In genomic region chrX:16781055-16781454, dm6 we compare ENCODE assay signal across 1 fruit fly cellular context.
A peak's percentile ranks its signal among the peaks of the same experiment; 100 is the strongest.
TF ChIP-seq lines count a peak whose summit lies in the region.

No protein-coding gene starts in this region.

TF ChIP-seq in whole organism, embryonic, 481 proteins besides CTCF, POLR2A, EP300 and RAD21 (continued from another document and continues in another):
- TF ChIP-seq CG3281 (GFP tag; optimal IDR thresholded peaks at IDR 0.05; lab: Kevin White, UChicago) = peak; percentile 53
- no peak for TF ChIP-seq bbx (GFP tag; IDR thresholded peaks at IDR 0.05; lab: Robert Waterston, UW; ENCODE audit: partially characterized antibody)
- TF ChIP-seq BEAF-32 (GFP tag; optimal IDR thresholded peaks at IDR 0.05; lab: Kevin White, UChicago) = no peak
- no peak for TF ChIP-seq CG32772 (GFP tag; IDR thresholded peaks at IDR 0.05; lab: Robert Waterston, UW)
- peak; percentile 21; the same call in 1 of the 2 replicates for TF ChIP-seq CG9215 (GFP tag; IDR thresholded peaks at IDR 0.05; lab: Robert Waterston, UW)
- TF ChIP-seq B-H2 (GFP tag; optimal IDR thresholded peaks at IDR 0.05; lab: Kevin White, UChicago) = no peak
- peak; percentile 51 for TF ChIP-seq CG15269 (tag; optimal IDR thresholded peaks at IDR 0.05; lab: Kevin White, UChicago)
- TF ChIP-seq CG11723 (GFP tag; optimal IDR thresholded peaks at IDR 0.05; lab: Kevin White, UChicago) = no peak
- peak; percentile 6 for TF ChIP-seq CG8089 (GFP tag; optimal IDR thresholded peaks at IDR 0.05; lab: Kevin White, UChicago)
- no peak for TF ChIP-seq twi (tag; optimal IDR thresholded peaks at IDR 0.05; lab: Kevin White, UChicago)
- no peak for TF ChIP-seq Poxn (GFP tag; IDR thresholded peaks at IDR 0.05; lab: Robert Waterston, UW)
- no peak for TF ChIP-seq Dfd (GFP tag; optimal IDR thresholded peaks at IDR 0.05; lab: Kevin White, UChicago)
- peak; percentile 17 for TF ChIP-seq fu2 (GFP tag; optimal IDR thresholded peaks at IDR 0.05; lab: Kevin White, UChicago)
- TF ChIP-seq ci (GFP tag; IDR thresholded peaks at IDR 0.05; lab: Robert Waterston, UW) = 0 out of 3 replicates have a peak, but pooled peaks have one; percentile 21
- no peak for TF ChIP-seq CG34224 (GFP tag; IDR thresholded peaks at IDR 0.05; lab: Robert Waterston, UW; ENCODE audit: partially characterized antibody)
- TF ChIP-seq MTF-1 (GFP tag; optimal IDR thresholded peaks at IDR 0.05; lab: Kevin White, UChicago; ENCODE audit: borderline replicate concordance) = no peak
- TF ChIP-seq Ada2b (GFP tag; IDR thresholded peaks at IDR 0.05; lab: Robert Waterston, UW) = no peak; the same call in 1 of the 2 replicates
- no peak for TF ChIP-seq wor (GFP tag; IDR thresholded peaks at IDR 0.05; lab: Robert Waterston, UW)
- no peak for TF ChIP-seq CG12299 (tag; optimal IDR thresholded peaks at IDR 0.05; lab: Kevin White, UChicago)
- TF ChIP-seq CG9876 (GFP tag; optimal IDR thresholded peaks at IDR 0.05; lab: Kevin White, UChicago) = no peak
- no peak for TF ChIP-seq CG5180 (GFP tag; optimal IDR thresholded peaks at IDR 0.05; lab: Kevin White, UChicago)
- TF ChIP-seq CG12071 (GFP tag; optimal IDR thresholded peaks at IDR 0.05; lab: Kevin White, UChicago) = peak; percentile 13
- no peak for TF ChIP-seq wdn (GFP tag; IDR thresholded peaks at IDR 0.05; lab: Robert Waterston, UW)
- TF ChIP-seq Dbx (GFP tag; IDR thresholded peaks at IDR 0.05; lab: Robert Waterston, UW) = 0 out of 3 replicates have a peak, but pooled peaks have one; percentile 47
- TF ChIP-seq NK7.1 (GFP tag; optimal IDR thresholded peaks at IDR 0.05; lab: Kevin White, UChicago) = no peak
- TF ChIP-seq CG3407 (GFP tag; optimal IDR thresholded peaks at IDR 0.05; lab: Kevin White, UChicago) = no peak
- TF ChIP-seq C15 (GFP tag; IDR thresholded peaks at IDR 0.05; lab: Robert Waterston, UW) = no peak
- no peak for TF ChIP-seq tx (GFP tag; optimal IDR thresholded peaks at IDR 0.05; lab: Kevin White, UChicago)
- TF ChIP-seq CG8290 (GFP tag; optimal IDR thresholded peaks at IDR 0.05; lab: Kevin White, UChicago) = no peak
- TF ChIP-seq CG8290 (tag; optimal IDR thresholded peaks at IDR 0.05; lab: Kevin White, UChicago) = peak in 1 of 2 experiments; percentile 69
- no peak for TF ChIP-seq Hr3 (GFP tag; optimal IDR thresholded peaks at IDR 0.05; lab: Kevin White, UChicago)
- no peak for TF ChIP-seq h (optimal IDR thresholded peaks at IDR 0.05; lab: Kevin White, UChicago)
- TF ChIP-seq CG7745 (tag; optimal IDR thresholded peaks at IDR 0.05; lab: Kevin White, UChicago) = no peak
- TF ChIP-seq salm (tag; optimal IDR thresholded peaks at IDR 0.05; lab: Kevin White, UChicago) = no peak
- no peak for TF ChIP-seq Gug (GFP tag; IDR thresholded peaks at IDR 0.05; lab: Robert Waterston, UW)
- TF ChIP-seq row (GFP tag; IDR thresholded peaks at IDR 0.05; lab: Robert Waterston, UW) = peak; percentile 32; the same call in 1 of the 3 replicates
- TF ChIP-seq HmgZ (tag; optimal IDR thresholded peaks at IDR 0.05; lab: Kevin White, UChicago) = no peak
- no peak for TF ChIP-seq Lpt (GFP tag; optimal IDR thresholded peaks at IDR 0.05; lab: Kevin White, UChicago)
- peak; percentile 58 for TF ChIP-seq lab (GFP tag; optimal IDR thresholded peaks at IDR 0.05; lab: Kevin White, UChicago)
- TF ChIP-seq lilli (GFP tag; optimal IDR thresholded peaks at IDR 0.05; lab: Kevin White, UChicago) = peak; percentile 38
- TF ChIP-seq Dll (GFP tag; IDR thresholded peaks at IDR 0.05; lab: Robert Waterston, UW; ENCODE audit: partially characterized antibody) = no peak
- no peak for TF ChIP-seq sug (tag; optimal IDR thresholded peaks at IDR 0.05; lab: Kevin White, UChicago)
- TF ChIP-seq CG11093 (GFP tag; IDR thresholded peaks at IDR 0.05; lab: Robert Waterston, UW) = no peak
- TF ChIP-seq toy (GFP tag; IDR thresholded peaks at IDR 0.05; lab: Robert Waterston, UW) = no peak
- TF ChIP-seq CG31224 (GFP tag; IDR thresholded peaks at IDR 0.05; lab: Robert Waterston, UW) = no peak
- no peak for TF ChIP-seq kni (GFP tag; optimal IDR thresholded peaks at IDR 0.05; lab: Kevin White, UChicago)
- no peak for TF ChIP-seq run (tag; optimal IDR thresholded peaks at IDR 0.05; lab: Kevin White, UChicago)
- TF ChIP-seq gsb-n (tag; optimal IDR thresholded peaks at IDR 0.05; lab: Kevin White, UChicago) = no peak
- peak; percentile 24 for TF ChIP-seq Side (GFP tag; optimal IDR thresholded peaks at IDR 0.05; lab: Kevin White, UChicago)
- TF ChIP-seq emc (GFP tag; optimal IDR thresholded peaks at IDR 0.05; lab: Kevin White, UChicago) = no peak
- TF ChIP-seq CG42726 (GFP tag; IDR thresholded peaks at IDR 0.05; lab: Robert Waterston, UW; ENCODE audit: partially characterized antibody) = no peak
- TF ChIP-seq yki (optimal IDR thresholded peaks at IDR 0.05; lab: Kevin White, UChicago) = no peak
- TF ChIP-seq HHEX (GFP tag; optimal IDR thresholded peaks at IDR 0.05; lab: Kevin White, UChicago) = peak; percentile 29
- no peak for TF ChIP-seq Aef1 (GFP tag; IDR thresholded peaks at IDR 0.05; lab: Robert Waterston, UW)
- 0 out of 2 replicates have a peak, but pooled peaks have one; percentile 25 for TF ChIP-seq Drgx (GFP tag; IDR thresholded peaks at IDR 0.05; lab: Robert Waterston, UW)
- no peak for TF ChIP-seq CG2199 (GFP tag; IDR thresholded peaks at IDR 0.05; lab: Robert Waterston, UW)
- peak; percentile 13 for TF ChIP-seq her (GFP tag; optimal IDR thresholded peaks at IDR 0.05; lab: Kevin White, UChicago)
- no peak for TF ChIP-seq nerfin-2 (GFP tag; IDR thresholded peaks at IDR 0.05; lab: Robert Waterston, UW; ENCODE audit: partially characterized antibody)
- TF ChIP-seq CG17186 (GFP tag; optimal IDR thresholded peaks at IDR 0.05; lab: Kevin White, UChicago) = no peak
- peak; percentile 90 for TF ChIP-seq Ets65A (GFP tag; lab: Kevin White, UChicago)
- 0 out of 2 replicates have a peak, but pooled peaks have one; percentile 41 for TF ChIP-seq cas (GFP tag; IDR thresholded peaks at IDR 0.05; lab: Robert Waterston, UW)
- TF ChIP-seq sima (GFP tag; optimal IDR thresholded peaks at IDR 0.05; lab: Kevin White, UChicago) = no peak
- TF ChIP-seq Scr (GFP tag; IDR thresholded peaks at IDR 0.05; lab: Robert Waterston, UW; ENCODE audit: partially characterized antibody) = no peak
- no peak for TF ChIP-seq stc (GFP tag; IDR thresholded peaks at IDR 0.05; lab: Robert Waterston, UW)
- TF ChIP-seq luna (GFP tag; optimal IDR thresholded peaks at IDR 0.05; lab: Kevin White, UChicago) = no peak
- TF ChIP-seq Fer3 (tag; optimal IDR thresholded peaks at IDR 0.05; lab: Kevin White, UChicago) = peak; percentile 19
- TF ChIP-seq CG30403 (GFP tag; optimal IDR thresholded peaks at IDR 0.05; lab: Kevin White, UChicago) = peak; percentile 6
- TF ChIP-seq dmrt11E (tag; optimal IDR thresholded peaks at IDR 0.05; lab: Kevin White, UChicago) = no peak
- no peak for TF ChIP-seq bsh (GFP tag; optimal IDR thresholded peaks at IDR 0.05; lab: Kevin White, UChicago)
- TF ChIP-seq disco-r (GFP tag; optimal IDR thresholded peaks at IDR 0.05; lab: Kevin White, UChicago) = no peak
- TF ChIP-seq CG8281 (tag; optimal IDR thresholded peaks at IDR 0.05; lab: Kevin White, UChicago) = no peak
- no peak for TF ChIP-seq Optix (GFP tag; IDR thresholded peaks at IDR 0.05; lab: Robert Waterston, UW)
- TF ChIP-seq CG6683 (GFP tag; optimal IDR thresholded peaks at IDR 0.05; lab: Kevin White, UChicago) = no peak
- TF ChIP-seq CG6175 (GFP tag; IDR thresholded peaks at IDR 0.05; lab: Robert Waterston, UW) = no peak
- TF ChIP-seq Mrtf (GFP tag; IDR thresholded peaks at IDR 0.05; lab: Robert Waterston, UW) = no peak
- TF ChIP-seq CG12219 (GFP tag; optimal IDR thresholded peaks at IDR 0.05; lab: Kevin White, UChicago) = peak; percentile 3
- peak; percentile 59 for TF ChIP-seq Atf6 (GFP tag; IDR thresholded peaks at IDR 0.05; lab: Robert Waterston, UW)
- no peak for TF ChIP-seq vvl (GFP tag; IDR thresholded peaks at IDR 0.05; lab: Robert Waterston, UW)
- TF ChIP-seq CG13424 (tag; optimal IDR thresholded peaks at IDR 0.05; lab: Kevin White, UChicago) = no peak
- no peak for TF ChIP-seq CG43689 (GFP tag; IDR thresholded peaks at IDR 0.05; lab: Robert Waterston, UW)
- no peak for TF ChIP-seq Hmx (GFP tag; optimal IDR thresholded peaks at IDR 0.05; lab: Kevin White, UChicago)
- peak; percentile 11 for TF ChIP-seq CG2712 (tag; optimal IDR thresholded peaks at IDR 0.05; lab: Kevin White, UChicago)
- TF ChIP-seq ac (GFP tag; optimal IDR thresholded peaks at IDR 0.05; lab: Kevin White, UChicago) = no peak
- TF ChIP-seq D (optimal IDR thresholded peaks at IDR 0.05; lab: Kevin White, UChicago) = no peak
- TF ChIP-seq D (GFP tag; optimal IDR thresholded peaks at IDR 0.05; lab: Kevin White, UChicago) = no peak
- no peak for TF ChIP-seq CG4707 (GFP tag; optimal IDR thresholded peaks at IDR 0.05; lab: Kevin White, UChicago)
- TF ChIP-seq phol (tag; optimal IDR thresholded peaks at IDR 0.05; lab: Kevin White, UChicago) = peak; percentile 11
- no peak for TF ChIP-seq pho (GFP tag; optimal IDR thresholded peaks at IDR 0.05; lab: Kevin White, UChicago)
- no peak for TF ChIP-seq CG16779 (GFP tag; IDR thresholded peaks at IDR 0.05; lab: Robert Waterston, UW)
- no peak for TF ChIP-seq HLH3B (GFP tag; IDR thresholded peaks at IDR 0.05; lab: Robert Waterston, UW)
- no peak for TF ChIP-seq CrebB (tag; optimal IDR thresholded peaks at IDR 0.05; lab: Kevin White, UChicago)
- no peak for TF ChIP-seq Sox100B (GFP tag; optimal IDR thresholded peaks at IDR 0.05; lab: Kevin White, UChicago)
- no peak for TF ChIP-seq CG31388 (GFP tag; optimal IDR thresholded peaks at IDR 0.05; lab: Kevin White, UChicago)
- TF ChIP-seq Kr (GFP tag; optimal IDR thresholded peaks at IDR 0.05; lab: Kevin White, UChicago) = no peak
- TF ChIP-seq tna (GFP tag; IDR thresholded peaks at IDR 0.05; lab: Robert Waterston, UW; ENCODE audit: partially characterized antibody) = no peak
- no peak for TF ChIP-seq D19B (GFP tag; optimal IDR thresholded peaks at IDR 0.05; lab: Kevin White, UChicago)
- TF ChIP-seq Hmr (GFP tag; optimal IDR thresholded peaks at IDR 0.05; lab: Kevin White, UChicago) = peak; percentile 15
- TF ChIP-seq CG3726 (GFP tag; IDR thresholded peaks at IDR 0.05; lab: Robert Waterston, UW) = no peak
- no peak for TF ChIP-seq zf30C (GFP tag; optimal IDR thresholded peaks at IDR 0.05; lab: Kevin White, UChicago)
- TF ChIP-seq caup (GFP tag; optimal IDR thresholded peaks at IDR 0.05; lab: Kevin White, UChicago; ENCODE audit: severe bottlenecking) = peak; percentile 34
- TF ChIP-seq CG3847 (GFP tag; IDR thresholded peaks at IDR 0.05; lab: Robert Waterston, UW) = peak; percentile 50
- no peak for TF ChIP-seq hb (GFP tag; IDR thresholded peaks at IDR 0.05; lab: Robert Waterston, UW; ENCODE audit: partially characterized antibody)
- TF ChIP-seq cg (GFP tag; optimal IDR thresholded peaks at IDR 0.05; lab: Kevin White, UChicago) = no peak
- TF ChIP-seq HLH54F (GFP tag; optimal IDR thresholded peaks at IDR 0.05; lab: Kevin White, UChicago) = peak; percentile 23
- TF ChIP-seq CG13296 (GFP tag; optimal IDR thresholded peaks at IDR 0.05; lab: Kevin White, UChicago) = no peak
- no peak for TF ChIP-seq CG1792 (GFP tag; optimal IDR thresholded peaks at IDR 0.05; lab: Kevin White, UChicago)
- no peak for TF ChIP-seq Asciz (GFP tag; optimal IDR thresholded peaks at IDR 0.05; lab: Kevin White, UChicago)
- no peak for TF ChIP-seq CG11085 (GFP tag; IDR thresholded peaks at IDR 0.05; lab: Robert Waterston, UW)
- TF ChIP-seq scrt (GFP tag; optimal IDR thresholded peaks at IDR 0.05; lab: Kevin White, UChicago) = peak; percentile 16
- no peak for TF ChIP-seq Opbp (GFP tag; IDR thresholded peaks at IDR 0.05; lab: Robert Waterston, UW; ENCODE audit: partially characterized antibody)
- no peak for TF ChIP-seq nom (GFP tag; optimal IDR thresholded peaks at IDR 0.05; lab: Kevin White, UChicago)
- TF ChIP-seq HLHmδ (GFP tag; optimal IDR thresholded peaks at IDR 0.05; lab: Kevin White, UChicago) = no peak
- TF ChIP-seq CG11696 (GFP tag; IDR thresholded peaks at IDR 0.05; lab: Robert Waterston, UW) = peak; percentile 19; the same call in 1 of the 2 replicates
- no peak for TF ChIP-seq Atf3 (GFP tag; optimal IDR thresholded peaks at IDR 0.05; lab: Kevin White, UChicago)
- no peak for TF ChIP-seq zfh1 (GFP tag; IDR thresholded peaks at IDR 0.05; lab: Robert Waterston, UW)
- TF ChIP-seq chn (GFP tag; optimal IDR thresholded peaks at IDR 0.05; lab: Kevin White, UChicago) = peak; percentile 35
- peak; percentile 4 for TF ChIP-seq shn (GFP tag; optimal IDR thresholded peaks at IDR 0.05; lab: Kevin White, UChicago)
- TF ChIP-seq Xrp1 (GFP tag; IDR thresholded peaks at IDR 0.05; lab: Robert Waterston, UW) = no peak
- no peak for TF ChIP-seq unc-4 (GFP tag; IDR thresholded peaks at IDR 0.05; lab: Robert Waterston, UW; ENCODE audit: partially characterized antibody)
- no peak for TF ChIP-seq CG18764 (GFP tag; optimal IDR thresholded peaks at IDR 0.05; lab: Kevin White, UChicago)
- no peak for TF ChIP-seq Chrac-16 (GFP tag; optimal IDR thresholded peaks at IDR 0.05; lab: Kevin White, UChicago)
- TF ChIP-seq MBD-R2 (GFP tag; IDR thresholded peaks at IDR 0.05; lab: Robert Waterston, UW) = no peak
- TF ChIP-seq Sox102F (GFP tag; optimal IDR thresholded peaks at IDR 0.05; lab: Kevin White, UChicago) = peak; percentile 10
- TF ChIP-seq CG6689 (GFP tag; IDR thresholded peaks at IDR 0.05; lab: Robert Waterston, UW) = peak; percentile 50; the same call in 1 of the 2 replicates
- TF ChIP-seq Atf-2 (GFP tag; optimal IDR thresholded peaks at IDR 0.05; lab: Kevin White, UChicago) = peak; percentile 8
- peak; percentile 23 for TF ChIP-seq sd (tag; optimal IDR thresholded peaks at IDR 0.05; lab: Kevin White, UChicago)
- TF ChIP-seq CG11456 (GFP tag; IDR thresholded peaks at IDR 0.05; lab: Robert Waterston, UW) = peak; percentile 55; the same call in 1 of the 3 replicates
- TF ChIP-seq Oli (tag; optimal IDR thresholded peaks at IDR 0.05; lab: Kevin White, UChicago) = peak; percentile 8
- no peak for TF ChIP-seq CG10267 (tag; optimal IDR thresholded peaks at IDR 0.05; lab: Kevin White, UChicago)
- TF ChIP-seq CG8924 (tag; optimal IDR thresholded peaks at IDR 0.05; lab: Kevin White, UChicago) = peak; percentile 17
- TF ChIP-seq CG10654 (GFP tag; optimal IDR thresholded peaks at IDR 0.05; lab: Kevin White, UChicago) = no peak
- TF ChIP-seq lmd (GFP tag; IDR thresholded peaks at IDR 0.05; lab: Robert Waterston, UW) = peak; percentile 19; the same call in 1 of the 2 replicates
- TF ChIP-seq CG7987 (GFP tag; optimal IDR thresholded peaks at IDR 0.05; lab: Kevin White, UChicago) = no peak
- TF ChIP-seq CG6791 (GFP tag; IDR thresholded peaks at IDR 0.05; lab: Robert Waterston, UW; ENCODE audit: partially characterized antibody) = no peak
- TF ChIP-seq HmgD (GFP tag; optimal IDR thresholded peaks at IDR 0.05; lab: Kevin White, UChicago) = no peak
